Worm (Caenorhabditis elegans) whole organism, midembryonic: ENCODE measurements around the gene C27F2.7.

Source experiments
- T22C8.4 ChIP-seq: fragments of 200-800 bp; sonication (Bioruptor generic); IDR thresholded peaks from 2 replicates; pipeline ENCODE4 v1.3.6; 2022; ENCODE audit warnings: missing genetic modification characterization, missing compliant biosample characterization
- cog-1 ChIP-seq: sonication (generic microtip); optimal IDR thresholded peaks from 2 replicates; lab custom pipeline; 2016; ENCODE audit warnings: missing genetic modification characterization, missing compliant biosample characterization
- klf-2 ChIP-seq: fragments of 200-800 bp; sonication (Bioruptor generic); conservative IDR thresholded peaks from 2 replicates; pipeline ENCODE4 v1.3.6; 2022; ENCODE audit warnings: missing genetic modification reagents, missing genetic modification characterization, missing compliant biosample characterization
- ztf-23 ChIP-seq: fragments of 200-800 bp; sonication (Bioruptor generic); IDR thresholded peaks from 2 replicates; pipeline ENCODE4 v1.3.6; 2022; ENCODE audit warnings: missing genetic modification reagents, missing genetic modification characterization, missing compliant biosample characterization
- ztf-29 ChIP-seq: fragments of 200-800 bp; sonication (Bioruptor generic); IDR thresholded peaks from 2 replicates; pipeline ENCODE4 v1.3.6; 2022; ENCODE audit warnings: missing genetic modification reagents, missing genetic modification characterization, missing compliant biosample characterization

ce11 chrIII:5021689-5022088 is 37.4 kb upstream of the C27F2.7 start, which contains the start of gene R144.3:
- TF ChIP-seq cog-1 = no peak
- TF ChIP-seq klf-2 = no peak
- TF ChIP-seq ztf-29 (GFP tag; lab: Robert Waterston, UW) = no peak
- no peak for TF ChIP-seq ztf-23 (GFP tag; lab: Robert Waterston, UW)
- no peak for TF ChIP-seq T22C8.4
